Fruit fly (Drosophila melanogaster): ENCODE results near the gene Phf5a.

The Phf5a gene

DNA sequence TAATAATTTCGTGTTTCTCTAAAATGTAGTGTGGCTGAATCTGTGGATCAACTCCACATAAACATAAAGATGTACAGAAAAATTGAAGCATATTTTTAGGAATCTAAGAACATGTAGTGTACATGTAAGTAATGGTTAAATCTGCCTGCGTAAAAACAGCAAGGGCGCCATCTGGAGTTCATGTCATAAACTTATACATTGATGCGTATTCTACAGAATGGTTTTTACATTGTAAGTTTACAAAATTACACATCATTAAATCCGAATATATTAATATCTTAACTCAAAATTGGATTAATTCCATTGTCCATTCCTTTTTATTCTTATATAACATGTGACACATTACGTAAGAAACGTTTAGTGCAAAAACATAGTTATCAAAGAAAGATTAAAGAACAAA is 36.4 kb upstream of the Phf5a start (continued):
- TF ChIP-seq CG12942 (GFP tag; optimal IDR thresholded peaks at IDR 0.05) = no peak
- TF ChIP-seq CG12659 (GFP tag; optimal IDR thresholded peaks at IDR 0.05) = no peak
- TF ChIP-seq inv (GFP tag; IDR thresholded peaks at IDR 0.05; ENCODE audit: partially characterized antibody) = no peak; the same call in 1 of the 2 replicates
- peak; percentile 35 for TF ChIP-seq CG14710 (tag; optimal IDR thresholded peaks at IDR 0.05)
- TF ChIP-seq onecut (GFP tag; IDR thresholded peaks at IDR 0.05) = no peak
- TF ChIP-seq CG4707 (GFP tag; optimal IDR thresholded peaks at IDR 0.05) = no peak
- no peak for TF ChIP-seq CG12299 (tag; optimal IDR thresholded peaks at IDR 0.05)
- no peak for TF ChIP-seq crol (GFP tag; IDR thresholded peaks at IDR 0.05)
- no peak for TF ChIP-seq Ssrp (tag; optimal IDR thresholded peaks at IDR 0.05)
- no peak for TF ChIP-seq hth (optimal IDR thresholded peaks at IDR 0.05)
- TF ChIP-seq dysf (GFP tag; IDR thresholded peaks at IDR 0.05) = no peak
- no peak for TF ChIP-seq jumu (GFP tag; optimal IDR thresholded peaks at IDR 0.05)
- TF ChIP-seq corto (GFP tag; optimal IDR thresholded peaks at IDR 0.05) = no peak
- TF ChIP-seq CG1792 (GFP tag; optimal IDR thresholded peaks at IDR 0.05) = no peak
- TF ChIP-seq insv (GFP tag; optimal IDR thresholded peaks at IDR 0.05) = peak in 1 of 2 experiments; percentile 57
- TF ChIP-seq Nf-YC (tag; optimal IDR thresholded peaks at IDR 0.05) = peak; percentile 0
- TF ChIP-seq CG6654 (GFP tag; optimal IDR thresholded peaks at IDR 0.05) = no peak
- peak; percentile 85 for TF ChIP-seq Ets65A (GFP tag)
- no peak for TF ChIP-seq MTF-1 (GFP tag; optimal IDR thresholded peaks at IDR 0.05; ENCODE audit: borderline replicate concordance)
- TF ChIP-seq eve (GFP tag; optimal IDR thresholded peaks at IDR 0.05) = no peak
- TF ChIP-seq B-H2 (GFP tag; optimal IDR thresholded peaks at IDR 0.05) = peak; percentile 7
- TF ChIP-seq fd64A (GFP tag; optimal IDR thresholded peaks at IDR 0.05) = no peak
- TF ChIP-seq sisA (GFP tag; IDR thresholded peaks at IDR 0.05) = no peak
- TF ChIP-seq CG42726 (GFP tag; IDR thresholded peaks at IDR 0.05; ENCODE audit: partially characterized antibody) = peak; percentile 82
- TF ChIP-seq Bgb (GFP tag; IDR thresholded peaks at IDR 0.05; ENCODE audit: partially characterized antibody) = peak; percentile 88
- no peak for TF ChIP-seq CG9876 (GFP tag; optimal IDR thresholded peaks at IDR 0.05)
- no peak for TF ChIP-seq ara (GFP tag; IDR thresholded peaks at IDR 0.05)
- peak; percentile 51 for TF ChIP-seq CG17829 (tag; optimal IDR thresholded peaks at IDR 0.05)
- no peak for TF ChIP-seq CG18476 (GFP tag; optimal IDR thresholded peaks at IDR 0.05)
- TF ChIP-seq tna (GFP tag; IDR thresholded peaks at IDR 0.05; ENCODE audit: partially characterized antibody) = no peak
- no peak for TF ChIP-seq tup (GFP tag; optimal IDR thresholded peaks at IDR 0.05)
- no peak for TF ChIP-seq CG14014 (GFP tag; IDR thresholded peaks at IDR 0.05)
- TF ChIP-seq CG11085 (GFP tag; IDR thresholded peaks at IDR 0.05) = no peak
- TF ChIP-seq CG6272 (GFP tag; IDR thresholded peaks at IDR 0.05) = no peak
- no peak for TF ChIP-seq cad (GFP tag; optimal IDR thresholded peaks at IDR 0.05)
- TF ChIP-seq otp (GFP tag; IDR thresholded peaks at IDR 0.05) = no peak
- no peak for TF ChIP-seq Ptx1 (GFP tag; IDR thresholded peaks at IDR 0.05)
- no peak for TF ChIP-seq hbn (GFP tag; IDR thresholded peaks at IDR 0.05; ENCODE audit: partially characterized antibody)
- TF ChIP-seq CG30020 (tag; optimal IDR thresholded peaks at IDR 0.05) = no peak
- no peak for TF ChIP-seq br (optimal IDR thresholded peaks at IDR 0.05)
- no peak for TF ChIP-seq CG18262 (tag; optimal IDR thresholded peaks at IDR 0.05)
- no peak for TF ChIP-seq CG1602 (GFP tag; optimal IDR thresholded peaks at IDR 0.05)
- no peak for TF ChIP-seq chinmo (GFP tag; IDR thresholded peaks at IDR 0.05; ENCODE audit: partially characterized antibody)
- no peak for TF ChIP-seq CG9727 (GFP tag; optimal IDR thresholded peaks at IDR 0.05)
- no peak for TF ChIP-seq CG8281 (tag; optimal IDR thresholded peaks at IDR 0.05)
- no peak for TF ChIP-seq Hr78 (GFP tag; optimal IDR thresholded peaks at IDR 0.05)
- TF ChIP-seq grau (tag; optimal IDR thresholded peaks at IDR 0.05) = peak; percentile 20
- no peak for TF ChIP-seq Adf1 (GFP tag; IDR thresholded peaks at IDR 0.05)
- TF ChIP-seq sug (tag; optimal IDR thresholded peaks at IDR 0.05) = no peak
- peak; percentile 42 for TF ChIP-seq kay (GFP tag; optimal IDR thresholded peaks at IDR 0.05)
- TF ChIP-seq CG4282 (GFP tag; optimal IDR thresholded peaks at IDR 0.05) = no peak
- TF ChIP-seq zen (tag; optimal IDR thresholded peaks at IDR 0.05) = peak; percentile 68
